Worm (Caenorhabditis elegans) whole organism, young adult: ENCODE results near the gene srh-251.

Experiments used
- F39B2.1 ChIP-seq: fragments of 200-800 bp; sonication (Bioruptor generic); IDR thresholded peaks from 2 replicates; pipeline ENCODE4 v1.3.6; 2022; ENCODE audit warnings: missing genetic modification reagents, missing genetic modification characterization, missing compliant biosample characterization
- F57A8.1 ChIP-seq: fragments of 200-800 bp; sonication (Bioruptor generic); optimal IDR thresholded peaks from 2 replicates; lab custom pipeline; 2018; ENCODE audit warnings: mild to moderate bottlenecking, missing genetic modification characterization, moderate library complexity, missing compliant biosample characterization
- T07F8.4 ChIP-seq: sonication (generic microtip); optimal IDR thresholded peaks from 2 replicates; lab custom pipeline; 2016; ENCODE audit warnings: mild to moderate bottlenecking, missing genetic modification characterization, moderate library complexity, missing compliant biosample characterization
- ama-1 ChIP-seq, 3 experiments: fragments of 150-350 bp in 1 of 3; sonication (generic microtip) in 2 of 3; optimal IDR thresholded peaks; 2 replicates each; lab custom pipeline; 2014 to 2018; ENCODE audit warnings: missing biosample characterization in 2 of 3, missing genetic modification characterization in 2 of 3, missing genetic modification reagents in 2 of 3
- ceh-58 ChIP-seq: fragments of 200-800 bp; sonication (Bioruptor generic); IDR thresholded peaks from 2 replicates; pipeline ENCODE4 v1.3.6; 2022; ENCODE audit warnings: missing genetic modification characterization, missing compliant biosample characterization
- hmg-1.2 ChIP-seq: fragments of 200-800 bp; sonication (Bioruptor generic); IDR thresholded peaks from 2 replicates; pipeline ENCODE4 v1.3.6; 2022; ENCODE audit warnings: missing genetic modification reagents, missing genetic modification characterization, missing compliant biosample characterization
- nhr-179 ChIP-seq: sonication (generic microtip); optimal IDR thresholded peaks from 2 replicates; lab custom pipeline; 2016; ENCODE audit warnings: mild to moderate bottlenecking, missing genetic modification characterization, missing compliant biosample characterization
- pha-4 ChIP-seq: fragments of 150-350 bp; sonication (generic microtip); optimal IDR thresholded peaks from 2 replicates; lab custom pipeline; 2014; ENCODE audit warnings: missing biosample characterization, missing genetic modification reagents, missing genetic modification characterization
- rcor-1 ChIP-seq: fragments of 200-800 bp; sonication (Bioruptor generic); IDR thresholded peaks from 2 replicates; pipeline ENCODE4 v1.3.6; 2022; ENCODE audit warnings: missing genetic modification reagents, missing genetic modification characterization, missing compliant biosample characterization
- unc-62 ChIP-seq: fragments of 150-350 bp; optimal IDR thresholded peaks from 2 replicates; lab custom pipeline; 2014; ENCODE audit warnings: missing biosample characterization, missing genetic modification reagents, missing genetic modification characterization
- ztf-22 ChIP-seq: fragments of 200-800 bp; sonication (Bioruptor generic); optimal IDR thresholded peaks from 2 replicates; lab custom pipeline; 2018; ENCODE audit warnings: mild to moderate bottlenecking, missing genetic modification characterization, moderate library complexity, missing compliant biosample characterization
- ztf-28 ChIP-seq: fragments of 200-800 bp; sonication (Bioruptor generic); IDR thresholded peaks from 2 replicates; pipeline ENCODE4 v1.3.6; 2022; ENCODE audit warnings: missing genetic modification reagents, missing genetic modification characterization, missing compliant biosample characterization

ce11 chrV:15367770-15368169 is 11.9 kb downstream of the srh-251 start:
- TF ChIP-seq F39B2.1 (GFP tag; lab: Robert Waterston, UW) = no peak
- TF ChIP-seq hmg-1.2 (GFP tag; lab: Robert Waterston, UW) = no peak
- no peak for TF ChIP-seq nhr-179 (tag; lab: Kevin White, UChicago)
- no peak for TF ChIP-seq unc-62
- TF ChIP-seq F57A8.1 = no peak
- no peak for TF ChIP-seq pha-4 (tag; lab: Kevin White, UChicago)
- no peak for TF ChIP-seq ztf-22
- no peak for TF ChIP-seq T07F8.4
- TF ChIP-seq ceh-58 = no peak
- no peak for TF ChIP-seq ama-1 (optimal IDR thresholded peaks at IDR 0.05; lab: Kevin White, UChicago)
- no peak for TF ChIP-seq ama-1 (GFP tag; optimal IDR thresholded peaks at IDR 0.05; lab: Kevin White, UChicago)
- TF ChIP-seq ztf-28 (GFP tag; lab: Robert Waterston, UW) = no peak
- no peak for TF ChIP-seq rcor-1 (GFP tag; lab: Robert Waterston, UW)
